Fruit fly (Drosophila melanogaster) S2 (cell line): ENCODE measurements around the gene CG6678.

Source experiments
- CG8478 ChIP-seq: fragments of >200 bp; optimal IDR thresholded peaks from 2 replicates; lab custom pipeline; 2018
- CTCF ChIP-seq, 2 experiments: fragments of >200 bp; optimal IDR thresholded peaks; 2 replicates each; lab custom pipeline; 2018

DNA sequence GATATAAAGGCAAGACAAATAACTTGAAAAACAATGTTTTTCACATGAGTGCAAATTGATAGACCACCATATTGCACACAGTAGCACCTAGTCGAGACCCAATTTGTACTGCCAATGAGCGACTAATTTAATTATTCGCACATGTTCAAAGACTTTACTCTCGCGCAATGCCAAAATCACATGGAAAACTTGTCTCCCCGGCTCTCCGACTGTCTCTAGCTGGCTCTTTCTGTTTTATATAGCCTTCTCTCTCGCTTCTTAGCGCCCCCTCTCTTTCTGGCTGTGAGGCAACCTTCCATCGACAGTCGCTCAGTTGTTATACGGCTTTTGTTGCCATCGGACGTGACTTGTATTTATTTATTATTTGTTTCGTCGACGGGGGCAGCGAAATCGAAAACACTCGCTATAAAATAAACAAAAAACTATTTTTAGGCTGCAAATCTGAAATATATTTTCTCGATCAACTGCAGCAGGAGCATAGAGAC is 11.8 kb upstream of the CG6678 start, which contains the start of gene CG6656:
- no peak for TF ChIP-seq CG8478 (lab: Kevin White, UChicago)
- no peak for TF ChIP-seq CTCF (optimal IDR thresholded peaks at IDR 0.05; lab: Kevin White, UChicago)
